Worm (Caenorhabditis elegans): ENCODE data around the gene ZK757.10.

Gene ZK757.10

ce11 chrIII:9843715-9844114, 33.3 kb upstream of the ZK757.10 start, which contains the start of gene K11H3.5:
K11H3.5 (plus strand) TSS chrIII:9843768.
- TF ChIP-seq nhr-71 (tag; optimal IDR thresholded peaks at IDR 0.05) (no peak), efl-1 (optimal IDR thresholded peaks at IDR 0.05) (no peak), efl-1 (GFP tag; optimal IDR thresholded peaks at IDR 0.05 in 1 of 2) (peak in 1 of 2 experiments; percentile 64)

ce11 chrIII:9846093-9846492, 31.0 kb upstream of the ZK757.10 start, which contains the start of gene K11H3.2:
K11H3.2 (plus strand) TSS chrIII:9846393.
- TF ChIP-seq fkh-4 (tag; optimal IDR thresholded peaks at IDR 0.05; ENCODE audit: borderline replicate concordance) (no peak), lin-13 (GFP tag; optimal IDR thresholded peaks at IDR 0.05) (no peak), sup-37 (GFP tag; optimal IDR thresholded peaks at IDR 0.05) (no peak), lin-35 (GFP tag; optimal IDR thresholded peaks at IDR 0.05) (no peak), nhr-47 (tag; optimal IDR thresholded peaks at IDR 0.05) (no peak), isw-1 (GFP tag; IDR thresholded peaks at IDR 0.05) (no peak), ama-1 (optimal IDR thresholded peaks at IDR 0.05) (no peak), unc-86 (tag; optimal IDR thresholded peaks at IDR 0.05) (no peak), nhr-84 (tag; optimal IDR thresholded peaks at IDR 0.05) (no peak), pag-3 (tag; optimal IDR thresholded peaks at IDR 0.05; ENCODE audit: borderline replicate concordance, insufficient read depth) (no peak), rnt-1 (tag; optimal IDR thresholded peaks at IDR 0.05) (no peak), mab-9 (GFP tag; IDR thresholded peaks at IDR 0.05) (no peak), C04F5.9 (tag; optimal IDR thresholded peaks at IDR 0.05) (no peak), hlh-4 (tag; optimal IDR thresholded peaks at IDR 0.05) (no peak), C16A3.4 (tag; optimal IDR thresholded peaks at IDR 0.05) (no peak), elt-2 (tag; optimal IDR thresholded peaks at IDR 0.05) (no peak), nhr-90 (tag; optimal IDR thresholded peaks at IDR 0.05; ENCODE audit: poor library complexity) (no peak), nhr-77 (tag; optimal IDR thresholded peaks at IDR 0.05) (no peak)

DNA sequence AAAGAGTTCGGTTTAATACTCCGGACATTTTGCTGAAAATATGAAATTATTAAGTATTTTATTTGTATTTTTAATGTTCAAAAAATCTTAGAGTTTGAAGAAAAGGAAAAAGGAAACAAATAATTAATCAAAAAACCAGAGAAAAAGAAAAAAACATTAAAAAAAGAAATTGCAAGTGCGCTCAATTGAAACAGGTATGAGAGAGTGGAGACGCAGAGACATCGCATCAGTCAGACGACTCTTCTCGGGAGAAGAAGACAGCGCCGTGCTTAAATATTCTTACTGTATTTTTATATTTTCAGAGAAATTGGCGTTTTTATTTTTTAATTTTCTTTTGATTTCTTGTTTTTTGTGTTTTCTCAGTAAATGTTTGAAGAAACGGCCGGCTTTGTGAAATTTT, 29.0 kb upstream of the ZK757.10 start, which contains the start of gene mrpl-36:
Gene mrpl-36, minus strand, starts transcription at position 34 of the 400 bp plus-strand sequence.
- no peak for TF ChIP-seq unc-86 (tag; optimal IDR thresholded peaks at IDR 0.05)
- TF ChIP-seq snu-23 (GFP tag; optimal IDR thresholded peaks at IDR 0.05), result peak; percentile 54
- TF ChIP-seq C04F5.9 (tag; optimal IDR thresholded peaks at IDR 0.05), result no peak
- TF ChIP-seq mep-1 (tag; optimal IDR thresholded peaks at IDR 0.05), result peak; percentile 38
- no peak for TF ChIP-seq mab-9 (GFP tag; IDR thresholded peaks at IDR 0.05)
- no peak for TF ChIP-seq nhr-84 (tag; optimal IDR thresholded peaks at IDR 0.05)
- no peak for TF ChIP-seq vab-15 (tag; optimal IDR thresholded peaks at IDR 0.05)
- TF ChIP-seq irx-1 (tag; optimal IDR thresholded peaks at IDR 0.05), result no peak
- TF ChIP-seq zip-4 (GFP tag; optimal IDR thresholded peaks at IDR 0.05), result no peak
- no peak for TF ChIP-seq isw-1 (GFP tag; IDR thresholded peaks at IDR 0.05)
- TF ChIP-seq snpc-4 (tag; optimal IDR thresholded peaks at IDR 0.05), result no peak
- no peak for TF ChIP-seq ztf-11 (tag; optimal IDR thresholded peaks at IDR 0.05)
- TF ChIP-seq lin-15B (tag; optimal IDR thresholded peaks at IDR 0.05), result peak; percentile 9
- TF ChIP-seq nhr-20 (tag; optimal IDR thresholded peaks at IDR 0.05), result peak; percentile 30
- no peak for TF ChIP-seq nhr-77 (tag; optimal IDR thresholded peaks at IDR 0.05)
- TF ChIP-seq ceh-63 (GFP tag; optimal IDR thresholded peaks at IDR 0.05), result no peak
- peak; percentile 36 for TF ChIP-seq rnt-1 (tag; optimal IDR thresholded peaks at IDR 0.05)
- TF ChIP-seq ceh-8 (GFP tag; optimal IDR thresholded peaks at IDR 0.05), result no peak
- peak; percentile 50 to 61 for TF ChIP-seq lsy-2 (tag; optimal IDR thresholded peaks at IDR 0.05)
- no peak for TF ChIP-seq fkh-4 (tag; optimal IDR thresholded peaks at IDR 0.05; ENCODE audit: borderline replicate concordance)
- TF ChIP-seq lin-14 (GFP tag; optimal IDR thresholded peaks at IDR 0.05), result no peak
- TF ChIP-seq ceh-82 (tag; optimal IDR thresholded peaks at IDR 0.05), result peak in 1 of 3 experiments; percentile 36
- TF ChIP-seq ces-1 (GFP tag; optimal IDR thresholded peaks at IDR 0.05), result no peak
- peak in 1 of 2 experiments; percentile 5 for TF ChIP-seq mdl-1 (tag; optimal IDR thresholded peaks at IDR 0.05)
- peak; percentile 33 for TF ChIP-seq F16B12.6 (tag; optimal IDR thresholded peaks at IDR 0.05)
- TF ChIP-seq nhr-47 (tag; optimal IDR thresholded peaks at IDR 0.05), result peak; percentile 17
- TF ChIP-seq sptf-1 (tag; optimal IDR thresholded peaks at IDR 0.05), result no peak
- TF ChIP-seq tlp-1 (tag; optimal IDR thresholded peaks at IDR 0.05), result no peak
- TF ChIP-seq pag-3 (tag; optimal IDR thresholded peaks at IDR 0.05; ENCODE audit: borderline replicate concordance, insufficient read depth), result no peak
- TF ChIP-seq lir-3 (tag; optimal IDR thresholded peaks at IDR 0.05; ENCODE audit: poor library complexity), result no peak
- no peak for TF ChIP-seq ceh-88 (GFP tag; IDR thresholded peaks at IDR 0.05)
- no peak for TF ChIP-seq egl-27 (tag; optimal IDR thresholded peaks at IDR 0.05)
- TF ChIP-seq pax-3 (tag; optimal IDR thresholded peaks at IDR 0.05), result no peak
- no peak for TF ChIP-seq nhr-85 (tag)
- no peak for TF ChIP-seq nhr-28 (tag; optimal IDR thresholded peaks at IDR 0.05)
- TF ChIP-seq lin-35 (GFP tag; optimal IDR thresholded peaks at IDR 0.05), result peak; percentile 52 to 61
- TF ChIP-seq egl-13 (tag; optimal IDR thresholded peaks at IDR 0.05), result no peak
- TF ChIP-seq jun-1 (tag; optimal IDR thresholded peaks at IDR 0.05), result no peak
